Fruit fly (Drosophila melanogaster) whole organism, embryonic: ENCODE measurements around the gene e.

ENCODE experiments used
- Bdp1 ChIP-seq: fragments of 200-800 bp; sonication (Bioruptor generic); optimal IDR thresholded peaks from 3 replicates; lab custom pipeline; 2016; ENCODE audit warnings: missing biosample characterization, missing genetic modification characterization
- Bteb2 ChIP-seq: fragments of 200-800 bp; sonication (Bioruptor generic); optimal IDR thresholded peaks from 2 replicates; lab custom pipeline; 2016; ENCODE audit warnings: missing biosample characterization, missing genetic modification characterization
- CG10147 ChIP-seq: fragments of 200-800 bp; sonication (Bioruptor generic); optimal IDR thresholded peaks from 2 replicates; lab custom pipeline; 2019; ENCODE audit warnings: missing biosample characterization, mild to moderate bottlenecking, missing genetic modification characterization, moderate library complexity
- CG10462 ChIP-seq: fragments of 200-800 bp; sonication (Bioruptor generic); optimal IDR thresholded peaks from 2 replicates; lab custom pipeline; 2016; ENCODE audit warnings: missing biosample characterization, missing genetic modification characterization
- CG10654 ChIP-seq: fragments of 200-800 bp; sonication (Bioruptor generic); optimal IDR thresholded peaks from 2 replicates; lab custom pipeline; 2016; ENCODE audit warnings: missing biosample characterization, missing genetic modification characterization
- CG10959 ChIP-seq: fragments of 200-800 bp; sonication (Bioruptor generic); IDR thresholded peaks from 2 replicates; pipeline ENCODE4 v1.3.6; 2022; ENCODE audit warnings: missing biosample characterization, missing genetic modification characterization
- CG12071 ChIP-seq: fragments of 200-800 bp; sonication (Bioruptor generic); optimal IDR thresholded peaks from 3 replicates; lab custom pipeline; 2018; ENCODE audit warnings: missing biosample characterization, mild to moderate bottlenecking, missing genetic modification characterization
- CG13123 ChIP-seq: fragments of 200-800 bp; sonication (Bioruptor generic); optimal IDR thresholded peaks from 2 replicates; lab custom pipeline; 2016; ENCODE audit warnings: missing biosample characterization, missing genetic modification characterization
- CG14710 ChIP-seq: fragments of 200-800 bp; sonication (Bioruptor generic); optimal IDR thresholded peaks from 3 replicates; lab custom pipeline; 2019; ENCODE audit warnings: missing biosample characterization, mild to moderate bottlenecking, missing genetic modification characterization, moderate library complexity
- CG16779 ChIP-seq: fragments of 200-800 bp; sonication (Bioruptor generic); IDR thresholded peaks from 2 replicates; pipeline ENCODE4 v1.3.6; 2022; ENCODE audit warnings: missing biosample characterization, missing genetic modification characterization
- CG17186 ChIP-seq: fragments of 200-800 bp; sonication (Bioruptor generic); optimal IDR thresholded peaks from 3 replicates; lab custom pipeline; 2017; ENCODE audit warnings: missing biosample characterization, missing genetic modification reagents, missing genetic modification characterization
- CG18262 ChIP-seq: fragments of 200-800 bp; optimal IDR thresholded peaks from 3 replicates; lab custom pipeline; 2019; ENCODE audit warnings: missing biosample characterization, mild to moderate bottlenecking, missing genetic modification characterization, moderate library complexity
- CG18619 ChIP-seq: fragments of 200-800 bp; sonication (Bioruptor generic); optimal IDR thresholded peaks from 3 replicates; lab custom pipeline; 2017; ENCODE audit warnings: missing biosample characterization, mild to moderate bottlenecking, missing genetic modification characterization
- CG2116 ChIP-seq: fragments of 200-800 bp; sonication (Bioruptor generic); optimal IDR thresholded peaks from 3 replicates; lab custom pipeline; 2018; ENCODE audit warnings: missing biosample characterization, mild to moderate bottlenecking, missing genetic modification characterization
- CG2120 ChIP-seq: fragments of 200-800 bp; sonication (Bioruptor generic); optimal IDR thresholded peaks from 3 replicates; lab custom pipeline; 2016; ENCODE audit warnings: missing biosample characterization, missing genetic modification characterization
- CG4404 ChIP-seq: fragments of 200-800 bp; sonication (Bioruptor generic); IDR thresholded peaks from 2 replicates; pipeline ENCODE4 v1.3.6; 2022; ENCODE audit warnings: missing biosample characterization, missing genetic modification characterization
- CG7556 ChIP-seq: fragments of 200-800 bp; sonication (Bioruptor generic); optimal IDR thresholded peaks from 2 replicates; lab custom pipeline; 2017; ENCODE audit warnings: missing biosample characterization, mild to moderate bottlenecking, missing genetic modification characterization
- CG7928 ChIP-seq: fragments of 200-800 bp; sonication (Bioruptor generic); optimal IDR thresholded peaks from 2 replicates; lab custom pipeline; 2017; ENCODE audit warnings: missing biosample characterization, mild to moderate bottlenecking, missing genetic modification characterization
- CG7963 ChIP-seq: fragments of 200-800 bp; sonication (Bioruptor generic); IDR thresholded peaks from 3 replicates; pipeline ENCODE4 v1.3.6; 2022; ENCODE audit warnings: missing biosample characterization, missing genetic modification characterization; ENCODE audit not compliant: partially characterized antibody
- CG8359 ChIP-seq: fragments of 200-800 bp; sonication (Bioruptor generic); optimal IDR thresholded peaks from 2 replicates; lab custom pipeline; 2017; ENCODE audit warnings: missing biosample characterization, mild to moderate bottlenecking, missing genetic modification characterization, borderline replicate concordance
- CG8944 ChIP-seq: fragments of 200-800 bp; sonication (Bioruptor generic); optimal IDR thresholded peaks from 3 replicates; lab custom pipeline; 2016; ENCODE audit warnings: missing biosample characterization, missing genetic modification characterization
- CG9876 ChIP-seq: fragments of 200-800 bp; sonication (Bioruptor generic); optimal IDR thresholded peaks from 2 replicates; lab custom pipeline; 2016; ENCODE audit warnings: missing biosample characterization, missing genetic modification characterization
- Camta ChIP-seq: fragments of 200-800 bp; sonication (Bioruptor generic); optimal IDR thresholded peaks from 2 replicates; lab custom pipeline; 2016; ENCODE audit warnings: missing biosample characterization, missing genetic modification characterization
- CkIIα-i1 ChIP-seq: fragments of 200-800 bp; sonication (Bioruptor generic); IDR thresholded peaks from 2 replicates; pipeline ENCODE4 v1.3.6; 2022; ENCODE audit warnings: missing biosample characterization, missing genetic modification characterization
- Ets97D ChIP-seq: fragments of 200-800 bp; sonication (Bioruptor generic); optimal IDR thresholded peaks from 3 replicates; lab custom pipeline; 2016; ENCODE audit warnings: missing biosample characterization, missing genetic modification characterization
- Gug ChIP-seq: fragments of 200-800 bp; sonication (Bioruptor generic); IDR thresholded peaks from 4 replicates; pipeline ENCODE4 v1.3.6; 2022; ENCODE audit warnings: missing biosample characterization, missing genetic modification characterization
- H15 ChIP-seq: fragments of 200-800 bp; sonication (Bioruptor generic); IDR thresholded peaks from 3 replicates; pipeline ENCODE4 v1.3.6; 2022; ENCODE audit warnings: missing biosample characterization, missing genetic modification characterization
- HLH3B ChIP-seq: fragments of 200-800 bp; sonication (Bioruptor generic); IDR thresholded peaks from 2 replicates; pipeline ENCODE4 v1.3.6; 2022; ENCODE audit warnings: missing biosample characterization, missing genetic modification characterization
- HLHmδ ChIP-seq: fragments of 200-800 bp; sonication (Bioruptor generic); optimal IDR thresholded peaks from 2 replicates; lab custom pipeline; 2018; ENCODE audit warnings: missing biosample characterization, mild to moderate bottlenecking, missing genetic modification characterization, moderate library complexity
- HmgD ChIP-seq: fragments of 200-800 bp; sonication (Bioruptor generic); optimal IDR thresholded peaks from 3 replicates; lab custom pipeline; 2016; ENCODE audit warnings: missing biosample characterization, missing genetic modification characterization
- Jarid2 ChIP-seq: fragments of 200-800 bp; sonication (Bioruptor generic); optimal IDR thresholded peaks from 3 replicates; lab custom pipeline; 2017; ENCODE audit warnings: mild to moderate bottlenecking, missing biosample characterization, missing genetic modification reagents, missing genetic modification characterization
- Med ChIP-seq: fragments of 200-800 bp; sonication (Bioruptor generic); peaks from one replicate; lab custom pipeline; 2016; ENCODE audit warnings: missing biosample characterization, missing genetic modification characterization, mild to moderate bottlenecking, inconsistent platforms, moderate library complexity
- NC2α ChIP-seq: fragments of 200-800 bp; sonication (Bioruptor generic); optimal IDR thresholded peaks from 2 replicates; lab custom pipeline; 2016; ENCODE audit warnings: missing biosample characterization, missing genetic modification characterization
- Optix ChIP-seq: fragments of 200-800 bp; sonication (Bioruptor generic); IDR thresholded peaks from 3 replicates; pipeline ENCODE4 v1.3.6; 2022; ENCODE audit warnings: missing biosample characterization, missing genetic modification characterization
- Rx ChIP-seq: fragments of 200-800 bp; sonication (Bioruptor generic); IDR thresholded peaks from 2 replicates; pipeline ENCODE4 v1.3.6; 2022; ENCODE audit warnings: missing biosample characterization, missing genetic modification characterization
- Side ChIP-seq: fragments of 200-800 bp; sonication (Bioruptor generic); optimal IDR thresholded peaks from 2 replicates; lab custom pipeline; 2016; ENCODE audit warnings: missing biosample characterization, missing genetic modification characterization
- Six4 ChIP-seq: fragments of 200-800 bp; sonication (Bioruptor generic); optimal IDR thresholded peaks from 2 replicates; lab custom pipeline; 2016; ENCODE audit warnings: missing biosample characterization, missing genetic modification characterization
- Sry-β ChIP-seq: fragments of 200-800 bp; sonication (Bioruptor generic); optimal IDR thresholded peaks from 2 replicates; lab custom pipeline; 2018; ENCODE audit warnings: missing biosample characterization, mild to moderate bottlenecking, missing genetic modification characterization, moderate library complexity
- Tbp ChIP-seq: fragments of >200 bp; optimal IDR thresholded peaks from 2 replicates; lab custom pipeline; 2018; ENCODE audit warnings: missing biosample characterization, missing genetic modification characterization
- Xrp1 ChIP-seq: fragments of 200-800 bp; sonication (Bioruptor generic); IDR thresholded peaks from 2 replicates; pipeline ENCODE4 v1.3.6; 2022; ENCODE audit warnings: missing biosample characterization, missing genetic modification characterization
- abd-A ChIP-seq: fragments of 200-800 bp; sonication (Bioruptor generic); optimal IDR thresholded peaks from 3 replicates; lab custom pipeline; 2019; ENCODE audit warnings: missing biosample characterization, mild to moderate bottlenecking, missing genetic modification characterization, moderate library complexity
- dimm ChIP-seq: fragments of 200-800 bp; sonication (Bioruptor generic); IDR thresholded peaks from 2 replicates; pipeline ENCODE4 v1.3.6; 2022; ENCODE audit warnings: missing biosample characterization, missing genetic modification characterization
- dysf ChIP-seq: fragments of 200-800 bp; sonication (Bioruptor generic); IDR thresholded peaks from 3 replicates; pipeline ENCODE4 v1.3.6; 2022; ENCODE audit warnings: missing biosample characterization, missing genetic modification characterization
- gce ChIP-seq: fragments of 200-800 bp; sonication (Bioruptor generic); IDR thresholded peaks from 3 replicates; pipeline ENCODE4 v1.3.6; 2022; ENCODE audit warnings: missing biosample characterization, missing genetic modification characterization
- kni ChIP-seq: fragments of 200-800 bp; sonication (Bioruptor generic); optimal IDR thresholded peaks from 3 replicates; lab custom pipeline; 2017; ENCODE audit warnings: mild to moderate bottlenecking, missing biosample characterization, missing genetic modification reagents, missing genetic modification characterization
- lola ChIP-seq, 3 experiments: fragments of >200 bp in 2 of 3; fragments of 200-800 bp in 1 of 3; sonication (Bioruptor generic) in 1 of 3; optimal IDR thresholded peaks; 2 replicates each; lab custom pipeline; 2017 to 2019; ENCODE audit warnings: missing biosample characterization in 3 of 3, missing genetic modification characterization in 3 of 3, mild to moderate bottlenecking in 1 of 3, moderate library complexity in 1 of 3
- pzg ChIP-seq: fragments of 200-800 bp; sonication (Bioruptor generic); optimal IDR thresholded peaks from 3 replicates; lab custom pipeline; 2018; ENCODE audit warnings: missing biosample characterization, mild to moderate bottlenecking, missing genetic modification characterization, moderate library complexity
- rib ChIP-seq: fragments of 200-800 bp; sonication (Bioruptor generic); IDR thresholded peaks from 2 replicates; pipeline ENCODE4 v1.3.6; 2022; ENCODE audit warnings: missing biosample characterization, missing genetic modification characterization
- schlank ChIP-seq: fragments of 200-800 bp; sonication (Bioruptor generic); optimal IDR thresholded peaks from 2 replicates; lab custom pipeline; 2018; ENCODE audit warnings: missing biosample characterization, mild to moderate bottlenecking, missing genetic modification characterization
- shn ChIP-seq: fragments of 200-800 bp; sonication (Bioruptor generic); optimal IDR thresholded peaks from 3 replicates; lab custom pipeline; 2016; ENCODE audit warnings: missing biosample characterization, missing genetic modification characterization
- sna ChIP-seq: fragments of 200-800 bp; sonication (Bioruptor generic); IDR thresholded peaks from 2 replicates; pipeline ENCODE4 v1.3.6; 2022; ENCODE audit warnings: missing biosample characterization, missing genetic modification characterization; ENCODE audit not compliant: partially characterized antibody

Gene e

dm6 chr3R:21205680-21206326, 31.2 kb downstream of the e start (continued):
- TF ChIP-seq CG7963 (no peak), H15 (GFP tag; lab: Robert Waterston, UW) (peak; percentile 50; the same call in 1 of the 3 replicates), CG17186 (GFP tag; lab: Kevin White, UChicago) (no peak), shn (GFP tag; lab: Kevin White, UChicago) (no peak), sna (GFP tag; lab: Robert Waterston, UW) (no peak), Camta (GFP tag; lab: Kevin White, UChicago) (no peak), Bteb2 (GFP tag; lab: Kevin White, UChicago) (no peak), CG7928 (GFP tag; lab: Kevin White, UChicago) (no peak), schlank (no peak), Xrp1 (peak; percentile 55; the same call in 1 of the 2 replicates), CG7556 (peak; percentile 60), CG2120 (GFP tag; lab: Kevin White, UChicago) (no peak), Jarid2 (GFP tag; lab: Kevin White, UChicago) (no peak), CG9876 (GFP tag; lab: Kevin White, UChicago) (no peak), CG8944 (GFP tag; lab: Kevin White, UChicago) (no peak), Rx (no peak), CG10959 (GFP tag; lab: Robert Waterston, UW) (no peak), dimm (no peak), CG16779 (GFP tag; lab: Robert Waterston, UW) (no peak), Bdp1 (GFP tag; lab: Kevin White, UChicago) (no peak), HmgD (GFP tag; lab: Kevin White, UChicago) (no peak), CG10147 (GFP tag; lab: Kevin White, UChicago) (no peak), HLHmδ (GFP tag; lab: Kevin White, UChicago) (no peak), gce (peak; percentile 68; the same call in 2 of the 3 replicates), kni (peak; percentile 44), Gug (GFP tag; lab: Robert Waterston, UW) (no peak), CG18262 (tag; lab: Kevin White, UChicago) (peak; percentile 71), Sry-β (GFP tag; lab: Kevin White, UChicago) (no peak), CG2116 (GFP tag; lab: Kevin White, UChicago) (no peak), lola (GFP tag; optimal IDR thresholded peaks at IDR 0.05; lab: Kevin White, UChicago) (peak in 1 of 3 experiments; percentile 29), CG14710 (tag; lab: Kevin White, UChicago) (peak; percentile 45), pzg (GFP tag; lab: Kevin White, UChicago) (no peak), Tbp (no peak), CG18619 (GFP tag; lab: Kevin White, UChicago) (no peak), Six4 (GFP tag; lab: Kevin White, UChicago) (no peak), rib (no peak), CG8359 (GFP tag; lab: Kevin White, UChicago) (no peak), Side (no peak), CkIIα-i1 (GFP tag; lab: Robert Waterston, UW) (no peak), CG13123 (GFP tag; lab: Kevin White, UChicago) (no peak), abd-A (tag; lab: Kevin White, UChicago) (no peak), NC2α (GFP tag; lab: Kevin White, UChicago) (no peak), HLH3B (GFP tag; lab: Robert Waterston, UW) (peak; percentile 50; the same call in 1 of the 2 replicates), Med (GFP tag; lab: Kevin White, UChicago) (peak; percentile 79), CG12071 (GFP tag; lab: Kevin White, UChicago) (no peak), CG4404 (GFP tag; lab: Robert Waterston, UW) (no peak), Ets97D (no peak), CG10462 (no peak), Optix (GFP tag; lab: Robert Waterston, UW) (no peak), CG10654 (GFP tag; lab: Kevin White, UChicago) (no peak), dysf (GFP tag; lab: Robert Waterston, UW) (peak; percentile 46; the same call in 1 of the 3 replicates)
